Worm (Caenorhabditis elegans): ENCODE data around the gene rbc-1.

The rbc-1 gene

DNA sequence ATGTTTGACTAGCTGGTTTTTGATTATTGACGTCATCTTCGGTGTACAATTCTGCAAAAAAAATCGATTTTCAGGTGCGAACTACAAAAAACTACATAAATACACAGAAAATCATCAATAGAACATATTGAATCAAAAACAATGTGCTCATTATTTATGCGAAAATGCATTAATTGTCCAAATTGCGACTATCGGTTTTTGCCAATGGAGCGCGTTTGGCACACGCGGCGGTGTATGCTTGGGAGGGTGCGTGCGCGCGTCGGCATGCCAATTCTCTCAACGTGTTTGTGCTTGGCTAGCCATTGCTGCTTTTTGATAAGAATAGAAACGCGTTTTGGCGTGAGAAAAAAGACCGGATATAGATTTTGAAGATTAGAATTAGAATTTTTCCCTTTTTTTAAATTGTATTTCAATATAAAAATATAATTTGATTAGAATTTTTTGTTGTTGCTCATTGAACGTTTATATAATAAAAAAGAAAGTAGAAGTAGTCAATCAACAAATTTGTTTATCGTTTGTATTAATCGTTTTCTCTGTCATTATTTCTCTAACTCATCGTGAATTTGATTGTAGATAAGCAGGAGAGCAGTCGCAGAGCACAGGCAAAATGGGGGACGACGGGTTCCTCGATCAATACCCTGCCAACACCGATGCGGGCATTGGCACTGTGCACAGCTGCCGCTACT, 22.0 kb upstream of the rbc-1 start, which contains the start of the genes C44H4.4 and tap-1:
Gene C44H4.4 (minus strand): TSS at position 51 of the 686 bp plus-strand sequence.
Gene tap-1 (plus strand): TSS at position 574 of the 686 bp plus-strand sequence.
- peak; percentile 40 for TF ChIP-seq ceh-14 (tag; optimal IDR thresholded peaks at IDR 0.05)
- peak; percentile 77 for TF ChIP-seq ceh-48 (tag; optimal IDR thresholded peaks at IDR 0.05)
- peak; percentile 29 for TF ChIP-seq nfya-1 (tag; optimal IDR thresholded peaks at IDR 0.05)
- peak; percentile 30 for TF ChIP-seq elt-2 (tag; optimal IDR thresholded peaks at IDR 0.05)
- TF ChIP-seq ceh-31 (tag; optimal IDR thresholded peaks at IDR 0.05): peak; percentile 56
- no peak for TF ChIP-seq ceh-18 (tag; optimal IDR thresholded peaks at IDR 0.05)
- no peak for TF ChIP-seq mec-3 (tag; optimal IDR thresholded peaks at IDR 0.05; ENCODE audit: borderline replicate concordance)
- TF ChIP-seq unc-42 (tag; optimal IDR thresholded peaks at IDR 0.05): peak; percentile 87

DNA sequence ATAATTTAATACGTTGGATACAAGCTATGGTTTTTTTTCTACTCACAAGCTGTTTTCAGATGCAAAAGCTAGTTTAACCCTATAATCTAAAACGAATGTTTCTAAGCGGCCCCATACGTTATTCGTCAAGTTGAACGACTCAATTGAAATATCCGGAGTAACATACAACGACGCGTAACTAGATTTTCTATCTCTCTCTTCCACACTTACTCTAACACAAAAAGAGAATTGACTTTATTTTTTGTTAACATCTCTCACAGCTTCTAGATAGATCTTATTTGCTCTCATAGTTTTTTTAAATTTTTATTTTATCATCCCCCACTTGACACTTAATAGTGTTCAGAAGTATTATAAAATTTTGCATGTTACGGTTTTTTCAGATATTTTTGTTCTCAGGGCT, 18.0 kb upstream of the rbc-1 start:
- no peak for TF ChIP-seq pha-2 (tag; optimal IDR thresholded peaks at IDR 0.05)
- TF ChIP-seq unc-42 (tag; optimal IDR thresholded peaks at IDR 0.05): peak; percentile 94

DNA sequence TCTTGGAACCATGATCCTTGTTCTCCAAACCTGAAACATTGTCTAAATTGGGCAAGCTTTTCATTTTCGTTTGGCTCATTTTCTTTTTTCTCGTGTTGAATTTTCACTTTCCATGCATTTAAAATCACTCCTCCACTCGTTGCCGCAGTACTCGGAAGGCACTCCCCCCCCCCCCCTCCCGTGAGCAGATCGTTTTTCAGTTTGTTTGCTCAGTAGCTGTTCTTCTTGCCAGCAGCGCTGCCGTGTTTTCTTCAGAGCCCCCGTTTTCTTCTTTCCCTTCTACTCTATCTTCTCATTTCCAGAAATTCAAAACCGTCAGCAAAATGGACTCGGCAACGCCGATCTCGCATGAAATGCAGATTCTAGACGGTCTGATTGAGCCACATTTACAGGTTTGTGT, 16.3 kb upstream of the rbc-1 start, which contains the start of gene C44H4.8:
Gene C44H4.8 (plus strand): TSS at position 301 of the 400 bp plus-strand sequence.
- TF ChIP-seq ceh-30 (tag; optimal IDR thresholded peaks at IDR 0.05): no peak
- TF ChIP-seq ceh-45 (GFP tag; IDR thresholded peaks at IDR 0.05): no peak
- no peak for TF ChIP-seq Y22D7AL.16 (tag; optimal IDR thresholded peaks at IDR 0.05)
- no peak for TF ChIP-seq rnt-1 (tag; optimal IDR thresholded peaks at IDR 0.05)
- no peak for TF ChIP-seq unc-55 (GFP tag; optimal IDR thresholded peaks at IDR 0.05)
- no peak for TF ChIP-seq nfya-1 (tag; optimal IDR thresholded peaks at IDR 0.05)
- no peak for TF ChIP-seq hlh-15 (tag; optimal IDR thresholded peaks at IDR 0.05)
- no peak for TF ChIP-seq K09A11.1 (tag; optimal IDR thresholded peaks at IDR 0.05; ENCODE audit: insufficient read depth)
- no peak for TF ChIP-seq pag-3 (tag; optimal IDR thresholded peaks at IDR 0.05; ENCODE audit: borderline replicate concordance)
- TF ChIP-seq sox-4 (tag; optimal IDR thresholded peaks at IDR 0.05): no peak

DNA sequence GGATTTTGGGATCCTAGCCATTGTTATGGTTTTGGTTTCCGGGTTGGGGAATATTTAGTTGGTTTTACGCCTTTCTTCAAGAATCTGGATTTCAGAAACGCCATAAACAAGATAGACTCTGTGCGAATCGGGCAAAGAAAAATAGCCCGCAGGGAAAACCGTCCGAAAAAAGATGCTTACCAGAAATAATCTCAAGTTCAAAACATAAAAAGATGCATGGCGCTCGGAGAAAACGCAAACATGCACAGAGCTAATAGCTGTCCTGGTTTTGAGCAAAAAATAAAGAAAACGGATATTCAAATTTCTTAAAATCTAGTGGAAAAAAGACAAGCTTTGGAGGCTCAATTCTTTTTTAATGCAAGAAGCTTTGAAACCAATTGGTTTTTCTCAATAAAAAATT, 11.9 kb upstream of the rbc-1 start, which contains the start of gene C44H4.6:
Gene C44H4.6 (minus strand): TSS at position 101 of the 400 bp plus-strand sequence.
- no peak for TF ChIP-seq pha-4 (tag; optimal IDR thresholded peaks at IDR 0.05)
- TF ChIP-seq ceh-48 (tag; optimal IDR thresholded peaks at IDR 0.05): no peak
- TF ChIP-seq ttx-3 (tag; optimal IDR thresholded peaks at IDR 0.05): no peak
- TF ChIP-seq fkh-10 (GFP tag; optimal IDR thresholded peaks at IDR 0.05): no peak
- no peak for TF ChIP-seq Y22D7AL.16 (tag; optimal IDR thresholded peaks at IDR 0.05)
- TF ChIP-seq ceh-2 (tag; optimal IDR thresholded peaks at IDR 0.05): no peak
- TF ChIP-seq F13H6.1 (tag; optimal IDR thresholded peaks at IDR 0.05): no peak
- no peak for TF ChIP-seq ceh-14 (tag; optimal IDR thresholded peaks at IDR 0.05)
- no peak for TF ChIP-seq ceh-9 (tag; optimal IDR thresholded peaks at IDR 0.05)
- TF ChIP-seq ceh-22 (tag; optimal IDR thresholded peaks at IDR 0.05): no peak
- no peak for TF ChIP-seq T23F11.4 (GFP tag; optimal IDR thresholded peaks at IDR 0.05)
- no peak for TF ChIP-seq nhr-232 (tag; optimal IDR thresholded peaks at IDR 0.05)
- no peak for TF ChIP-seq odd-2 (tag; optimal IDR thresholded peaks at IDR 0.05)
- no peak for TF ChIP-seq hlh-15 (tag; optimal IDR thresholded peaks at IDR 0.05)
- TF ChIP-seq hlh-13 (GFP tag; optimal IDR thresholded peaks at IDR 0.05): no peak
- TF ChIP-seq nfya-1 (tag; optimal IDR thresholded peaks at IDR 0.05): no peak
- TF ChIP-seq zip-5 (tag; optimal IDR thresholded peaks at IDR 0.05): no peak
- no peak for TF ChIP-seq mec-3 (tag; optimal IDR thresholded peaks at IDR 0.05; ENCODE audit: borderline replicate concordance)
- no peak for TF ChIP-seq syd-9 (tag; optimal IDR thresholded peaks at IDR 0.05)

DNA sequence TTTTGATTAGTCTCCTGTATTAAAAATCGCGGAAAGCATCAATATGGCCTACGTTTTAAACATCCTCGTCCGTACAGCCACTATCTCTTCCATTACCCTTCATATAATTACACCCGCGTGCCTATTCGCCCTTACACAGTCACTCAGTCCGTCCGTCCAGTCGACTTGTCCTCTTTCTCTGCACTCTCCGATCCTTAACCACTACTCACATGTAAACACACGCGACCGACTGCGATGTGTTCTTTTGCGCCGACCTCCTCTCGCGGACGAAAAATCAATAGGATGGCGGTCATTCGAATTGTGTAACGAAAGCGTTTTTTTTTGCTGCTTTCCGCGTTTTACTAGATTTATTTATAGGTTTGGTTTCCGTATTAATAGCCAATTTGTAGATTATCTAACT, 8.5 kb upstream of the rbc-1 start, which contains the start of gene eor-2:
Gene eor-2 (plus strand): TSS at position 342 of the 400 bp plus-strand sequence.
- TF ChIP-seq unc-55 (GFP tag; optimal IDR thresholded peaks at IDR 0.05) (peak; percentile 61), mec-3 (tag; optimal IDR thresholded peaks at IDR 0.05; ENCODE audit: borderline replicate concordance) (no peak), odd-2 (tag; optimal IDR thresholded peaks at IDR 0.05) (no peak), elt-4 (tag; optimal IDR thresholded peaks at IDR 0.05) (no peak), ceh-34 (tag; optimal IDR thresholded peaks at IDR 0.05) (peak; percentile 72), pag-3 (tag; optimal IDR thresholded peaks at IDR 0.05; ENCODE audit: borderline replicate concordance) (no peak), elt-2 (tag; optimal IDR thresholded peaks at IDR 0.05) (no peak), tbx-7 (tag; optimal IDR thresholded peaks at IDR 0.05) (no peak), lin-11 (tag; optimal IDR thresholded peaks at IDR 0.05) (no peak), zip-5 (tag; optimal IDR thresholded peaks at IDR 0.05) (no peak), eyg-1 (tag; optimal IDR thresholded peaks at IDR 0.05) (no peak), ttx-3 (tag; optimal IDR thresholded peaks at IDR 0.05) (no peak), nfya-1 (tag; optimal IDR thresholded peaks at IDR 0.05) (peak; percentile 79), ceh-2 (tag; optimal IDR thresholded peaks at IDR 0.05) (peak; percentile 37), ceh-19 (GFP tag; optimal IDR thresholded peaks at IDR 0.05) (peak; percentile 27), ceh-18 (tag; optimal IDR thresholded peaks at IDR 0.05) (peak; percentile 24), fkh-10 (GFP tag; optimal IDR thresholded peaks at IDR 0.05) (no peak), hlh-6 (tag; optimal IDR thresholded peaks at IDR 0.05) (no peak), nhr-232 (tag; optimal IDR thresholded peaks at IDR 0.05) (no peak), che-1 (tag; optimal IDR thresholded peaks at IDR 0.05) (no peak), unc-42 (tag; optimal IDR thresholded peaks at IDR 0.05) (peak; percentile 60), sdc-2 (tag; optimal IDR thresholded peaks at IDR 0.05) (peak; percentile 74), pha-2 (tag; optimal IDR thresholded peaks at IDR 0.05) (no peak), hlh-15 (tag; optimal IDR thresholded peaks at IDR 0.05) (no peak)

Data from whole organism, late embryonic.